Worm (Caenorhabditis elegans) whole organism, late embryonic: ENCODE data around the gene cdc-37.
A peak's percentile ranks its signal among the peaks of the same experiment; 100 is the strongest.

Experiments
- C08G9.2 ChIP-seq: sonication (generic microtip); optimal IDR thresholded peaks from 2 replicates; lab custom pipeline; 2016; ENCODE audit warnings: mild to moderate bottlenecking, missing genetic modification characterization, moderate library complexity, missing compliant biosample characterization
- K09A11.1 ChIP-seq: sonication (generic microtip); optimal IDR thresholded peaks from 2 replicates; lab custom pipeline; 2017; ENCODE audit warnings: antibody characterized with exemption, mild to moderate bottlenecking, missing genetic modification characterization, missing compliant biosample characterization; ENCODE audit not compliant: insufficient read depth
- Y22D7AL.16 ChIP-seq: sonication (generic microtip); optimal IDR thresholded peaks from 2 replicates; lab custom pipeline; 2016; ENCODE audit warnings: missing genetic modification characterization, missing compliant biosample characterization
- ahr-1 ChIP-seq: sonication (generic microtip); optimal IDR thresholded peaks from 2 replicates; lab custom pipeline; 2016; ENCODE audit warnings: missing genetic modification characterization, missing compliant biosample characterization
- ama-1 ChIP-seq: fragments of 150-350 bp; optimal IDR thresholded peaks from 2 replicates; lab custom pipeline; 2014
- ceh-14 ChIP-seq: sonication (generic microtip); optimal IDR thresholded peaks from 2 replicates; lab custom pipeline; 2016; ENCODE audit warnings: missing genotype, missing genetic modification characterization, missing compliant biosample characterization
- ceh-18 ChIP-seq: sonication (generic microtip); optimal IDR thresholded peaks from 2 replicates; lab custom pipeline; 2016; ENCODE audit warnings: missing genetic modification characterization, missing compliant biosample characterization
- ceh-2 ChIP-seq: sonication (generic microtip); optimal IDR thresholded peaks from 2 replicates; lab custom pipeline; 2016; ENCODE audit warnings: missing genotype, missing genetic modification characterization, missing compliant biosample characterization
- ceh-22 ChIP-seq: sonication (generic microtip); optimal IDR thresholded peaks from 2 replicates; lab custom pipeline; 2017; ENCODE audit warnings: missing biosample characterization, missing genetic modification characterization
- ceh-24 ChIP-seq: sonication (generic microtip); optimal IDR thresholded peaks from 2 replicates; lab custom pipeline; 2016; ENCODE audit warnings: mild to moderate bottlenecking, missing genetic modification characterization, missing compliant biosample characterization
- ceh-31 ChIP-seq: sonication (generic microtip); optimal IDR thresholded peaks from 2 replicates; lab custom pipeline; 2016; ENCODE audit warnings: missing genetic modification characterization, missing compliant biosample characterization
- ceh-34 ChIP-seq: sonication (generic microtip); optimal IDR thresholded peaks from 2 replicates; lab custom pipeline; 2016; ENCODE audit warnings: mild to moderate bottlenecking, missing genetic modification characterization, missing compliant biosample characterization
- ceh-45 ChIP-seq: fragments of 200-800 bp; sonication (Bioruptor generic); IDR thresholded peaks from 2 replicates; pipeline ENCODE4 v1.3.6; 2022; ENCODE audit warnings: missing genetic modification reagents, missing genetic modification characterization, missing compliant biosample characterization
- ceh-6 ChIP-seq: fragments of 200-800 bp; sonication (Bioruptor generic); optimal IDR thresholded peaks from 2 replicates; lab custom pipeline; 2018; ENCODE audit warnings: mild to moderate bottlenecking, missing genetic modification characterization, missing compliant biosample characterization
- ceh-9 ChIP-seq: sonication (generic microtip); optimal IDR thresholded peaks from 2 replicates; lab custom pipeline; 2016; ENCODE audit warnings: mild to moderate bottlenecking, missing genetic modification characterization, inconsistent platforms, missing compliant biosample characterization
- dmd-4 ChIP-seq: sonication (generic microtip); optimal IDR thresholded peaks from 2 replicates; lab custom pipeline; 2016; ENCODE audit warnings: borderline replicate concordance, missing genetic modification characterization, missing compliant biosample characterization
- dve-1 ChIP-seq: sonication (generic microtip); optimal IDR thresholded peaks from 2 replicates; lab custom pipeline; 2017; ENCODE audit warnings: antibody characterized with exemption, mild to moderate bottlenecking, missing genetic modification characterization, missing compliant biosample characterization
- elt-4 ChIP-seq: sonication (generic microtip); optimal IDR thresholded peaks from 2 replicates; lab custom pipeline; 2016; ENCODE audit warnings: missing genetic modification characterization, missing compliant biosample characterization
- gmeb-2 ChIP-seq: sonication (generic microtip); optimal IDR thresholded peaks from 2 replicates; lab custom pipeline; 2016; ENCODE audit warnings: missing genetic modification characterization, inconsistent platforms, missing compliant biosample characterization
- hlh-15 ChIP-seq: sonication (generic microtip); optimal IDR thresholded peaks from 2 replicates; lab custom pipeline; 2016; ENCODE audit warnings: missing genetic modification characterization, missing compliant biosample characterization
- hlh-30 ChIP-seq: sonication (generic microtip); optimal IDR thresholded peaks from 2 replicates; lab custom pipeline; 2017; ENCODE audit warnings: antibody characterized with exemption, missing genetic modification characterization, missing compliant biosample characterization; ENCODE audit not compliant: insufficient read depth
- lim-6 ChIP-seq: sonication (generic microtip); optimal IDR thresholded peaks from 2 replicates; lab custom pipeline; 2016; ENCODE audit warnings: missing genetic modification characterization, missing compliant biosample characterization
- nfya-1 ChIP-seq: sonication (generic microtip); optimal IDR thresholded peaks from 2 replicates; lab custom pipeline; 2017; ENCODE audit warnings: missing genetic modification characterization, mild to moderate bottlenecking, missing compliant biosample characterization, antibody characterized with exemption, moderate library complexity
- nhr-11 ChIP-seq: fragments of 150-350 bp; optimal IDR thresholded peaks from 2 replicates; lab custom pipeline; 2014; ENCODE audit warnings: missing biosample characterization, missing genetic modification characterization
- npax-4 ChIP-seq: sonication (generic microtip); optimal IDR thresholded peaks from 2 replicates; lab custom pipeline; 2016; ENCODE audit warnings: missing genetic modification characterization, missing compliant biosample characterization
- odd-2 ChIP-seq: sonication (generic microtip); optimal IDR thresholded peaks from 2 replicates; lab custom pipeline; 2017; ENCODE audit warnings: antibody characterized with exemption, mild to moderate bottlenecking, missing genetic modification characterization, missing compliant biosample characterization
- pag-3 ChIP-seq: sonication (generic microtip); optimal IDR thresholded peaks from 2 replicates; lab custom pipeline; 2016; ENCODE audit warnings: missing compliant biosample characterization, missing genetic modification characterization, borderline replicate concordance
- pha-4 ChIP-seq: fragments of 150-350 bp; optimal IDR thresholded peaks from 2 replicates; lab custom pipeline; 2018; ENCODE audit warnings: missing biosample characterization, missing genetic modification reagents, missing genetic modification characterization
- pqm-1 ChIP-seq: sonication (generic microtip); optimal IDR thresholded peaks from 2 replicates; lab custom pipeline; 2016; ENCODE audit warnings: missing genetic modification characterization, missing compliant biosample characterization
- rnt-1 ChIP-seq: sonication (generic microtip); optimal IDR thresholded peaks from 2 replicates; lab custom pipeline; 2016; ENCODE audit warnings: missing genetic modification characterization, missing compliant biosample characterization
- tbx-2 ChIP-seq: sonication (generic microtip); optimal IDR thresholded peaks from 2 replicates; lab custom pipeline; 2016; ENCODE audit warnings: missing genetic modification characterization, missing compliant biosample characterization
- unc-42 ChIP-seq: sonication (generic microtip); optimal IDR thresholded peaks from 2 replicates; lab custom pipeline; 2016; ENCODE audit warnings: missing genotype, missing genetic modification characterization, missing compliant biosample characterization
- unc-55 ChIP-seq: sonication (generic microtip); optimal IDR thresholded peaks from 2 replicates; lab custom pipeline; 2017; ENCODE audit warnings: missing biosample characterization, missing genetic modification reagents, missing genetic modification characterization
- zip-5 ChIP-seq: sonication (generic microtip); optimal IDR thresholded peaks from 2 replicates; lab custom pipeline; 2016; ENCODE audit warnings: missing genetic modification characterization, missing compliant biosample characterization
- ztf-16 ChIP-seq: sonication (generic microtip); optimal IDR thresholded peaks from 2 replicates; lab custom pipeline; 2017; ENCODE audit warnings: missing genetic modification characterization, missing compliant biosample characterization

The cdc-37 gene

DNA sequence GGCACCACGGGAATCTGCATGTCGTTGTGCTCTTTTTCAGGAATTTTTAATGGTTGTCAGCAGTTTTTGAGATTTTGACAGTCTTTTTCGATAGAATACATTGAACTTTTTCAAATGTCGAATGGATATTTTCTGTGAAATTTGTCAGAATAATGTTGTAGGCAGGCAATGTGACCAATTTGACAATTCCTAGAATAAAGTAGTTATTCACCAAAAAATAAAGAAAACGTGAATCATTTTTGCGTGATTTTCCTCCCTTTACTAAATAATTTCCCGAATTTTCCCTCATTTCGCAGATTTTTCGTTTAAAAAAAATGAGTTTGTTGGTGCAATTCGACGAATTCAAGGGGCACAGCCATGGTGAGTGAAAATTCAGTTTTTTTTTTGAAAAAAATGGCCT, 28.4 kb upstream of the cdc-37 start, which contains the start of gene W04H10.1:
Gene W04H10.1 (plus strand): TSS at position 301 of the 400 bp plus-strand sequence.
- TF ChIP-seq ahr-1 (tag; lab: Kevin White, UChicago) = no peak
- TF ChIP-seq pqm-1 (tag; lab: Kevin White, UChicago) = no peak
- no peak for TF ChIP-seq tbx-2 (tag; lab: Kevin White, UChicago)
- TF ChIP-seq pag-3 = no peak
- TF ChIP-seq ceh-9 (tag; lab: Kevin White, UChicago) = no peak
- TF ChIP-seq, all 69 proteins: peak for 0

DNA sequence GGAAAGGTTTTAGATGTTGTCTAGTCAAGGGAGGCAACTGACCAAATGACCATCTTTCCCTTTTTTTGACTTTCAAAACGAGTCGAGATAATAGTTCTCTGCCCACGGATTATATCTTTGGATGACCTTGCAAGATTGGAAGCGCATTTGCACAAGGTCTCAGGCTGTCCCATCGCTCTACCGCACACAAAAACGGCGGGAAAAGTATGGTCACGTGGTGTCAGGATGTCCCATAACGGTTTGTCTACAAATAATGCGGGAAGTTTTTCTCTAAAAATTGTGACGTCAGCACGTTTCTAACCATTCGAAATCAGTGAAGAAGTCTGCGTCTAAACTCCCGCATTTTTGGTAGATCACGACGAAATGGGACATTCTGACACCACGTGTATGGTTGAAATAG, 27.9 kb upstream of the cdc-37 start, which contains the start of gene W04H10.6:
Gene W04H10.6 (minus strand): TSS at position 101 of the 400 bp plus-strand sequence.
- TF ChIP-seq nhr-11 (tag; lab: Kevin White, UChicago) (no peak), hlh-30 (tag; lab: Kevin White, UChicago) (peak; percentile 18)

DNA sequence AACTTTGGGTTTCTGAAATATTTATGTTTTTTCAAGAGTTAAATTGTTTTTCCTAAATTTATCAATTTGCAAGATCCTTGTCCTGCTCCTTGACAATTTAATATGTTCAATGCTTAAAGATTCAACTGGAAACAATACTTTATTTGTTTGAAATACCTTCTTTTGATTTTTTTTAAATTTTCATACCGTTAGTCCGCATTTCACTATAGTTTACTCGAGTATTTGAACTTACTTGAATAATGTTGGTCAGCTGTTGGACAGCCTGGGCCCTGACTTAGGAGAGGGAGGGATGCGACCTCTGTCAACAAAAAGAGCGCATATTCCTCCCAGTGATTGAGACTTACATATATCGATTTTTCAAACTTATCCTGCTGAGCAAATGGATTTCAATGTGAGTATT, 25.6 kb upstream of the cdc-37 start, which contains the start of gene W04H10.5:
Gene W04H10.5 (plus strand): TSS at position 301 of the 400 bp plus-strand sequence.
- TF ChIP-seq gmeb-2 (tag; lab: Kevin White, UChicago) = no peak
- no peak for TF ChIP-seq ztf-16 (tag; lab: Kevin White, UChicago)
- TF ChIP-seq ceh-22 (tag; lab: Kevin White, UChicago) = no peak
- TF ChIP-seq hlh-30 (tag; lab: Kevin White, UChicago) = no peak
- no peak for TF ChIP-seq hlh-15
- no peak for TF ChIP-seq elt-4 (tag; lab: Kevin White, UChicago)
- TF ChIP-seq, all 69 proteins: peak for 0

DNA sequence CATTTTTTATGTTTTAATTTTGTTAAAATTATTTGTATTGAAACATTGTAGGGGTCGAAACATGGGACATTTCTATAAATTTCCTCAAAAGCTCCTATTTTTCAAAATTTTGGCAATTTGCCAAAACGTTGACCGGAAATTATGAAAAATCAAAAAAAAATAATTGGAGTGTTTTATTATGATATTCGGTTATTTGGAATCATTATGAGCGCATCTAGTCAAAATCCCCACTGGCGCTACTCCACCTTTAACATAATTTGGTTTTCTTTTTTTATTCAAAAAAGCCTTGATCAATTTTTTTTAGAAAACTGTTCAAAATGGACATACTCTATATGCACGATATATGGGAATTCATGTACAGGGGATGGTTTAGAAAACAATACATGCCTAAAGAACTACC, 24.9 kb upstream of the cdc-37 start, which contains the start of gene W04H10.2:
Gene W04H10.2 (plus strand): TSS at position 301 of the 400 bp plus-strand sequence.
- TF ChIP-seq ceh-22 (tag; lab: Kevin White, UChicago) (no peak), pha-4 (no peak), ama-1 (lab: Kevin White, UChicago) (no peak), ceh-6 (GFP tag; lab: Kevin White, UChicago) (no peak), zip-5 (no peak), odd-2 (no peak), dve-1 (no peak), ceh-2 (tag; lab: Kevin White, UChicago) (no peak), ahr-1 (tag; lab: Kevin White, UChicago) (no peak), dmd-4 (tag; lab: Kevin White, UChicago) (no peak), pag-3 (no peak), K09A11.1 (tag; lab: Kevin White, UChicago) (no peak)

DNA sequence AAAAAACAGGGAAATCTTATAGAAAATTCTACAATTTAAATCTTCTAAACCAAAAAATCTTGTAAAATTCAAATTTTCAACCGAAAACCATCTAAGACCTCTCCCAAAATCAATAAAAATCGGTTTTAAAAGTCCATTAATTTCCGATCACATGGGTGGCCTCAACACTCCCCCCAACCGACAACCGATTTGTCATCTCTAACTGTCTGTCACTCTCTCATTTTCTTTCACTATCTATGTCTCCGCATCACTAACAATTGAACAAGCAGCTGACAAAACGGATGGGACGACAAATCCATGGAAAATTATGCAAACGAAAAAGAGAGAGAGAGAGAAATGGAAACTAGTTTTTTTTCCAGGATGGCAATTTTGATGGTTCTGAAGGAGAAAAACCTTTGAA, 22.6 kb upstream of the cdc-37 start:
- no peak for TF ChIP-seq Y22D7AL.16 (tag; lab: Kevin White, UChicago)
- peak; percentile 57 for TF ChIP-seq nfya-1 (tag; lab: Kevin White, UChicago)
- no peak for TF ChIP-seq ahr-1 (tag; lab: Kevin White, UChicago)
- TF ChIP-seq ceh-45 = no peak
- peak; percentile 98 for TF ChIP-seq unc-55
- TF ChIP-seq npax-4 (tag; lab: Kevin White, UChicago) = no peak
- no peak for TF ChIP-seq K09A11.1 (tag; lab: Kevin White, UChicago)
- TF ChIP-seq lim-6 (tag; lab: Kevin White, UChicago) = no peak
- peak; percentile 86 for TF ChIP-seq hlh-30 (tag; lab: Kevin White, UChicago)
- TF ChIP-seq C08G9.2 (tag; lab: Kevin White, UChicago) = no peak
- TF ChIP-seq tbx-2 (tag; lab: Kevin White, UChicago) = peak; percentile 39
- peak; percentile 13 for TF ChIP-seq rnt-1
- no peak for TF ChIP-seq ceh-9 (tag; lab: Kevin White, UChicago)
- no peak for TF ChIP-seq pha-4
- TF ChIP-seq ceh-14 (tag; lab: Kevin White, UChicago) = no peak
- peak; percentile 33 for TF ChIP-seq ceh-18 (tag; lab: Kevin White, UChicago)
- no peak for TF ChIP-seq ceh-24
- TF ChIP-seq unc-42 (tag; lab: Kevin White, UChicago) = peak; percentile 2
- no peak for TF ChIP-seq dve-1
- TF ChIP-seq ceh-31 (tag; lab: Kevin White, UChicago) = peak; percentile 38
- no peak for TF ChIP-seq ceh-34 (tag; lab: Kevin White, UChicago)
- TF ChIP-seq, all 69 proteins: peak for 8
